5 worm cellular contexts compared by ENCODE assay signal in genomic region chrX:16813148-16813547, ce11.
TF ChIP-seq lines count a peak whose summit lies in the region.

No protein-coding gene starts in this region.

TF ChIP-seq in whole organism, L1 larva, 84 proteins besides CTCF, POLR2A, EP300 and RAD21:
- TF ChIP-seq efl-1 (optimal IDR thresholded peaks at IDR 0.05; lab: Kevin White, UChicago) (no peak), efl-1 (GFP tag; optimal IDR thresholded peaks at IDR 0.05 in 1 of 2; lab: Kevin White, UChicago) (peak in 1 of 2 experiments; percentile 92), pqm-1 (tag; optimal IDR thresholded peaks at IDR 0.05; lab: Kevin White, UChicago) (no peak), lin-35 (GFP tag; optimal IDR thresholded peaks at IDR 0.05; lab: Kevin White, UChicago) (peak in 1 of 2 experiments; percentile 38), nhr-90 (tag; optimal IDR thresholded peaks at IDR 0.05; lab: Kevin White, UChicago; ENCODE audit: poor library complexity) (peak; percentile 6), fos-1 (tag; optimal IDR thresholded peaks at IDR 0.05; lab: Kevin White, UChicago) (no peak), pax-3 (tag; optimal IDR thresholded peaks at IDR 0.05; lab: Kevin White, UChicago) (no peak), zip-4 (GFP tag; optimal IDR thresholded peaks at IDR 0.05; lab: Kevin White, UChicago) (no peak), sup-37 (GFP tag; optimal IDR thresholded peaks at IDR 0.05; lab: Kevin White, UChicago) (no peak), elt-2 (tag; optimal IDR thresholded peaks at IDR 0.05; lab: Kevin White, UChicago) (peak; percentile 56), unc-130 (tag; optimal IDR thresholded peaks at IDR 0.05; lab: Kevin White, UChicago) (no peak)

TF ChIP-seq in whole organism, L2 larva, 48 proteins besides CTCF, POLR2A, EP300 and RAD21:
- TF ChIP-seq ceh-82 (tag; optimal IDR thresholded peaks at IDR 0.05; lab: Kevin White, UChicago) (no peak), fos-1 (tag; optimal IDR thresholded peaks at IDR 0.05; lab: Kevin White, UChicago) (peak; percentile 38), F13H6.1 (tag; optimal IDR thresholded peaks at IDR 0.05; lab: Kevin White, UChicago) (peak; percentile 45), crh-2 (tag; optimal IDR thresholded peaks at IDR 0.05; lab: Kevin White, UChicago) (peak; percentile 32), sma-9 (GFP tag; optimal IDR thresholded peaks at IDR 0.05; lab: Kevin White, UChicago) (peak; percentile 61), sma-9 (tag; optimal IDR thresholded peaks at IDR 0.05; lab: Kevin White, UChicago) (no peak), ztf-4 (tag; optimal IDR thresholded peaks at IDR 0.05; lab: Kevin White, UChicago) (no peak)

TF ChIP-seq in whole organism, L3 larva, 47 proteins besides CTCF, POLR2A, EP300 and RAD21:
- TF ChIP-seq snpc-4 (tag; optimal IDR thresholded peaks at IDR 0.05; lab: Kevin White, UChicago) (no peak), ceh-28 (tag; optimal IDR thresholded peaks at IDR 0.05; lab: Kevin White, UChicago) (no peak), nhr-76 (tag; optimal IDR thresholded peaks at IDR 0.05; lab: Kevin White, UChicago) (no peak), pha-4 (tag; optimal IDR thresholded peaks at IDR 0.05; lab: Kevin White, UChicago) (peak; percentile 82), egl-5 (tag; optimal IDR thresholded peaks at IDR 0.05; lab: Kevin White, UChicago) (no peak), fkh-10 (GFP tag; optimal IDR thresholded peaks at IDR 0.05; lab: Kevin White, UChicago) (no peak), jun-1 (tag; optimal IDR thresholded peaks at IDR 0.05; lab: Kevin White, UChicago) (peak; percentile 33), unc-62 (GFP tag; optimal IDR thresholded peaks at IDR 0.05; lab: Kevin White, UChicago) (no peak), nhr-28 (tag; optimal IDR thresholded peaks at IDR 0.05; lab: Kevin White, UChicago) (no peak), skn-1 (tag; optimal IDR thresholded peaks at IDR 0.05; lab: Kevin White, UChicago) (no peak), nfya-1 (tag; optimal IDR thresholded peaks at IDR 0.05; lab: Kevin White, UChicago; ENCODE audit: insufficient read depth) (no peak), elt-2 (tag; optimal IDR thresholded peaks at IDR 0.05; lab: Kevin White, UChicago) (peak; percentile 82), pqm-1 (tag; optimal IDR thresholded peaks at IDR 0.05; lab: Kevin White, UChicago) (peak; percentile 82)

TF ChIP-seq in whole organism, L4 larva, 104 proteins besides CTCF, POLR2A, EP300 and RAD21 (continues in another document):
- TF ChIP-seq F26F4.8 (GFP tag; conservative IDR thresholded peaks at IDR 0.05; lab: Robert Waterston, UW) (no peak), aha-1 (tag; lab: Kevin White, UChicago) (no peak), lin-39 (tag; optimal IDR thresholded peaks at IDR 0.05; lab: Kevin White, UChicago) (no peak), nhr-11 (tag; optimal IDR thresholded peaks at IDR 0.05; lab: Kevin White, UChicago) (no peak), hif-1 (tag; optimal IDR thresholded peaks at IDR 0.05; lab: Kevin White, UChicago) (peak in 1 of 2 experiments; percentile 8), zip-11 (GFP tag; IDR thresholded peaks at IDR 0.05; lab: Robert Waterston, UW) (no peak), gei-8 (GFP tag; optimal IDR thresholded peaks at IDR 0.05; lab: Kevin White, UChicago) (no peak), ceh-32 (tag; optimal IDR thresholded peaks at IDR 0.05; lab: Kevin White, UChicago; ENCODE audit: poor library complexity) (no peak), dve-1 (tag; optimal IDR thresholded peaks at IDR 0.05; lab: Kevin White, UChicago; ENCODE audit: insufficient read depth) (peak; percentile 69), nhr-42 (GFP tag; IDR thresholded peaks at IDR 0.05; lab: Robert Waterston, UW) (no peak), zfp-3 (GFP tag; conservative IDR thresholded peaks at IDR 0.05; lab: Robert Waterston, UW) (no peak), unc-130 (GFP tag; optimal IDR thresholded peaks at IDR 0.05; lab: Kevin White, UChicago) (no peak), mxl-2 (GFP tag; conservative IDR thresholded peaks at IDR 0.05; lab: Robert Waterston, UW) (no peak), rbr-2 (tag; optimal IDR thresholded peaks at IDR 0.05; lab: Kevin White, UChicago) (no peak), ceh-82 (tag; optimal IDR thresholded peaks at IDR 0.05; lab: Kevin White, UChicago) (no peak), saeg-2 (GFP tag; IDR thresholded peaks at IDR 0.05; lab: Robert Waterston, UW) (no peak), set-16 (GFP tag; IDR thresholded peaks at IDR 0.05; lab: Robert Waterston, UW) (no peak), Y5F2A.4 (GFP tag; optimal IDR thresholded peaks at IDR 0.05; lab: Kevin White, UChicago) (no peak), lin-15B (tag; optimal IDR thresholded peaks at IDR 0.05; lab: Kevin White, UChicago) (no peak), nhr-76 (tag; optimal IDR thresholded peaks at IDR 0.05; lab: Kevin White, UChicago) (no peak), vab-7 (GFP tag; IDR thresholded peaks at IDR 0.05; lab: Robert Waterston, UW) (no peak), mxl-3 (GFP tag; optimal IDR thresholded peaks at IDR 0.05; lab: Kevin White, UChicago) (no peak), tag-97 (GFP tag; IDR thresholded peaks at IDR 0.05; lab: Robert Waterston, UW) (no peak), lim-7 (GFP tag; IDR thresholded peaks at IDR 0.05; lab: Robert Waterston, UW) (no peak), Y105C5A.15 (GFP tag; IDR thresholded peaks at IDR 0.05; lab: Robert Waterston, UW) (no peak), nhr-102 (tag; optimal IDR thresholded peaks at IDR 0.05; lab: Kevin White, UChicago) (peak; percentile 34), unc-39 (tag; optimal IDR thresholded peaks at IDR 0.05; lab: Kevin White, UChicago) (no peak), ztf-7 (tag; optimal IDR thresholded peaks at IDR 0.05; lab: Kevin White, UChicago) (no peak), nhr-10 (tag; optimal IDR thresholded peaks at IDR 0.05; lab: Kevin White, UChicago) (no peak), nhr-41 (GFP tag; IDR thresholded peaks at IDR 0.05; lab: Robert Waterston, UW) (no peak), nhr-28 (tag; optimal IDR thresholded peaks at IDR 0.05; lab: Kevin White, UChicago) (peak; percentile 89), jun-1 (tag; optimal IDR thresholded peaks at IDR 0.05; lab: Kevin White, UChicago) (no peak), spr-1 (tag; optimal IDR thresholded peaks at IDR 0.05; lab: Kevin White, UChicago) (no peak), egl-43 (GFP tag; IDR thresholded peaks at IDR 0.05; lab: Robert Waterston, UW) (no peak), F10B5.3 (tag; optimal IDR thresholded peaks at IDR 0.05; lab: Kevin White, UChicago) (no peak)

TF ChIP-seq in whole organism, young adult, 124 proteins besides CTCF, POLR2A, EP300 and RAD21:
- TF ChIP-seq dox-1 (GFP tag; IDR thresholded peaks at IDR 0.05; lab: Robert Waterston, UW) (peak; percentile 37; the same call in 1 of the 2 replicates), lin-40 (tag; optimal IDR thresholded peaks at IDR 0.05; lab: Kevin White, UChicago) (no peak), ama-1 (optimal IDR thresholded peaks at IDR 0.05; lab: Kevin White, UChicago) (no peak), ama-1 (GFP tag; optimal IDR thresholded peaks at IDR 0.05; lab: Kevin White, UChicago) (no peak), hmg-1.2 (GFP tag; IDR thresholded peaks at IDR 0.05; lab: Robert Waterston, UW) (no peak), B0019.2 (GFP tag; conservative IDR thresholded peaks at IDR 0.05; lab: Robert Waterston, UW) (no peak), akir-1 (GFP tag; optimal IDR thresholded peaks at IDR 0.05; lab: Kevin White, UChicago) (no peak), nhr-179 (tag; optimal IDR thresholded peaks at IDR 0.05; lab: Kevin White, UChicago) (no peak), tlf-1 (GFP tag; optimal IDR thresholded peaks at IDR 0.05; lab: Kevin White, UChicago) (no peak), nhr-80 (tag; optimal IDR thresholded peaks at IDR 0.05; lab: Kevin White, UChicago) (peak; percentile 67), let-607 (tag; optimal IDR thresholded peaks at IDR 0.05; lab: Kevin White, UChicago) (peak in 1 of 2 experiments; percentile 26), attf-6 (GFP tag; IDR thresholded peaks at IDR 0.05; lab: Robert Waterston, UW) (no peak), nfyb-1 (GFP tag; IDR thresholded peaks at IDR 0.05; lab: Robert Waterston, UW) (no peak), pha-4 (tag; optimal IDR thresholded peaks at IDR 0.05; lab: Kevin White, UChicago) (no peak), nhr-90 (tag; optimal IDR thresholded peaks at IDR 0.05; lab: Kevin White, UChicago) (peak; percentile 5), cebp-1 (GFP tag; IDR thresholded peaks at IDR 0.05; lab: Robert Waterston, UW) (no peak), cebp-1 (tag; optimal IDR thresholded peaks at IDR 0.05; lab: Kevin White, UChicago) (peak; percentile 10), T07F8.4 (tag; optimal IDR thresholded peaks at IDR 0.05; lab: Kevin White, UChicago) (no peak), ets-4 (GFP tag; optimal IDR thresholded peaks at IDR 0.05; lab: Kevin White, UChicago) (peak; percentile 32)
